Fruit fly (Drosophila melanogaster) whole organism, embryonic: ENCODE data around the gene CG46387.

Source experiments
- Asciz ChIP-seq: fragments of 200-800 bp; sonication (Bioruptor generic); optimal IDR thresholded peaks from 2 replicates; lab custom pipeline; 2017; ENCODE audit warnings: missing biosample characterization, mild to moderate bottlenecking, missing genetic modification characterization, missing genetic modification reagents
- CG1233 ChIP-seq: fragments of 200-800 bp; sonication (Bioruptor generic); optimal IDR thresholded peaks from 4 replicates; lab custom pipeline; 2018; ENCODE audit warnings: missing biosample characterization, mild to moderate bottlenecking, missing genetic modification characterization
- CG13424 ChIP-seq: fragments of 200-800 bp; sonication (Bioruptor generic); optimal IDR thresholded peaks from 2 replicates; lab custom pipeline; 2019; ENCODE audit warnings: missing biosample characterization, mild to moderate bottlenecking, missing genetic modification characterization, moderate library complexity
- CG13775 ChIP-seq: fragments of 200-800 bp; sonication (Bioruptor generic); optimal IDR thresholded peaks from 3 replicates; lab custom pipeline; 2017; ENCODE audit warnings: missing biosample characterization, mild to moderate bottlenecking, missing genetic modification characterization
- CG1529 ChIP-seq: fragments of 200-800 bp; sonication (Bioruptor generic); optimal IDR thresholded peaks from 3 replicates; lab custom pipeline; 2018; ENCODE audit warnings: missing biosample characterization, missing genetic modification characterization
- CG17612 ChIP-seq: fragments of 200-800 bp; sonication (Bioruptor generic); IDR thresholded peaks from 2 replicates; pipeline ENCODE4 v1.3.6; 2022; ENCODE audit warnings: missing biosample characterization, missing genetic modification characterization
- CG18011 ChIP-seq: fragments of 200-800 bp; sonication (Bioruptor generic); optimal IDR thresholded peaks from 2 replicates; lab custom pipeline; 2017; ENCODE audit warnings: missing biosample characterization, missing genetic modification characterization, mild to moderate bottlenecking, moderate library complexity, missing genotype
- CG18262 ChIP-seq: fragments of 200-800 bp; optimal IDR thresholded peaks from 3 replicates; lab custom pipeline; 2019; ENCODE audit warnings: missing biosample characterization, mild to moderate bottlenecking, missing genetic modification characterization, moderate library complexity
- CG30403 ChIP-seq: fragments of 200-800 bp; sonication (Bioruptor generic); optimal IDR thresholded peaks from 3 replicates; lab custom pipeline; 2016; ENCODE audit warnings: missing biosample characterization, missing genetic modification characterization
- CG31224 ChIP-seq: fragments of 200-800 bp; sonication (Bioruptor generic); IDR thresholded peaks from 2 replicates; pipeline ENCODE4 v1.3.6; 2022; ENCODE audit warnings: missing biosample characterization, missing genetic modification characterization
- CG31388 ChIP-seq: fragments of 200-800 bp; sonication (Bioruptor generic); optimal IDR thresholded peaks from 2 replicates; lab custom pipeline; 2016; ENCODE audit warnings: missing biosample characterization, missing genetic modification characterization
- CG31441 ChIP-seq: fragments of 200-800 bp; sonication (Bioruptor generic); IDR thresholded peaks from 2 replicates; pipeline ENCODE4 v1.3.6; 2022; ENCODE audit warnings: missing biosample characterization, missing genetic modification characterization
- CG4282 ChIP-seq: fragments of 200-800 bp; sonication (Bioruptor generic); optimal IDR thresholded peaks from 2 replicates; lab custom pipeline; 2016; ENCODE audit warnings: missing biosample characterization, missing genetic modification characterization
- CG4328 ChIP-seq: fragments of 200-800 bp; sonication (Bioruptor generic); optimal IDR thresholded peaks from 3 replicates; lab custom pipeline; 2017; ENCODE audit warnings: missing biosample characterization, missing genetic modification reagents, missing genetic modification characterization
- CG6654 ChIP-seq: fragments of 200-800 bp; sonication (Bioruptor generic); optimal IDR thresholded peaks from 2 replicates; lab custom pipeline; 2017; ENCODE audit warnings: missing biosample characterization, mild to moderate bottlenecking, missing genetic modification characterization
- CG7987 ChIP-seq: fragments of 200-800 bp; sonication (Bioruptor generic); optimal IDR thresholded peaks from 2 replicates; lab custom pipeline; 2018; ENCODE audit warnings: missing biosample characterization, mild to moderate bottlenecking, missing genetic modification characterization, moderate library complexity
- CG9609 ChIP-seq: fragments of 200-800 bp; sonication (Bioruptor generic); optimal IDR thresholded peaks from 3 replicates; lab custom pipeline; 2016; ENCODE audit warnings: missing biosample characterization, missing genetic modification characterization
- CG9876 ChIP-seq: fragments of 200-800 bp; sonication (Bioruptor generic); optimal IDR thresholded peaks from 2 replicates; lab custom pipeline; 2016; ENCODE audit warnings: missing biosample characterization, missing genetic modification characterization
- CHES-1-like ChIP-seq: fragments of 200-800 bp; sonication (Bioruptor generic); optimal IDR thresholded peaks from 2 replicates; lab custom pipeline; 2016; ENCODE audit warnings: missing biosample characterization, missing genetic modification characterization
- Deaf1 ChIP-seq: fragments of 200-800 bp; optimal IDR thresholded peaks from 3 replicates; lab custom pipeline; 2019; ENCODE audit warnings: missing biosample characterization, mild to moderate bottlenecking, missing genetic modification characterization, moderate library complexity
- Dek ChIP-seq: fragments of 200-800 bp; sonication (Bioruptor generic); optimal IDR thresholded peaks from 3 replicates; lab custom pipeline; 2019; ENCODE audit warnings: missing biosample characterization, mild to moderate bottlenecking, missing genetic modification characterization, moderate library complexity
- Drgx ChIP-seq: fragments of 200-800 bp; sonication (Bioruptor generic); IDR thresholded peaks from 2 replicates; pipeline ENCODE4 v1.3.6; 2022; ENCODE audit warnings: missing biosample characterization, missing genetic modification characterization
- HHEX ChIP-seq: fragments of 200-800 bp; sonication (Bioruptor generic); optimal IDR thresholded peaks from 3 replicates; lab custom pipeline; 2017; ENCODE audit warnings: missing biosample characterization, mild to moderate bottlenecking, missing genetic modification characterization, missing genetic modification reagents
- HmgZ ChIP-seq: fragments of 200-800 bp; sonication (Bioruptor generic); optimal IDR thresholded peaks from 2 replicates; lab custom pipeline; 2018; ENCODE audit warnings: missing biosample characterization, mild to moderate bottlenecking, missing genetic modification characterization
- Mad ChIP-seq: fragments of 200-800 bp; sonication (Bioruptor generic); optimal IDR thresholded peaks from 2 replicates; lab custom pipeline; 2016; ENCODE audit warnings: missing biosample characterization, missing genetic modification characterization
- Med ChIP-seq: fragments of 200-800 bp; sonication (Bioruptor generic); peaks from one replicate; lab custom pipeline; 2016; ENCODE audit warnings: missing biosample characterization, missing genetic modification characterization, mild to moderate bottlenecking, inconsistent platforms, moderate library complexity
- NC2α ChIP-seq: fragments of 200-800 bp; sonication (Bioruptor generic); optimal IDR thresholded peaks from 2 replicates; lab custom pipeline; 2016; ENCODE audit warnings: missing biosample characterization, missing genetic modification characterization
- Optix ChIP-seq: fragments of 200-800 bp; sonication (Bioruptor generic); IDR thresholded peaks from 3 replicates; pipeline ENCODE4 v1.3.6; 2022; ENCODE audit warnings: missing biosample characterization, missing genetic modification characterization
- Scr ChIP-seq: fragments of 200-800 bp; sonication (Bioruptor generic); IDR thresholded peaks from 2 replicates; pipeline ENCODE4 v1.3.6; 2022; ENCODE audit warnings: missing biosample characterization, missing genetic modification characterization; ENCODE audit not compliant: partially characterized antibody
- abd-A ChIP-seq: fragments of 200-800 bp; sonication (Bioruptor generic); optimal IDR thresholded peaks from 3 replicates; lab custom pipeline; 2019; ENCODE audit warnings: missing biosample characterization, mild to moderate bottlenecking, missing genetic modification characterization, moderate library complexity
- ap ChIP-seq: fragments of 200-800 bp; sonication (Bioruptor generic); IDR thresholded peaks from 2 replicates; pipeline ENCODE4 v1.3.6; 2022; ENCODE audit warnings: missing biosample characterization, missing genetic modification characterization
- caup ChIP-seq: fragments of 200-800 bp; sonication (Bioruptor generic); optimal IDR thresholded peaks from 3 replicates; lab custom pipeline; 2017; ENCODE audit warnings: missing biosample characterization, mild to moderate bottlenecking, missing genetic modification characterization, moderate library complexity; ENCODE audit not compliant: severe bottlenecking
- chn ChIP-seq: fragments of 200-800 bp; sonication (Bioruptor generic); optimal IDR thresholded peaks from 2 replicates; lab custom pipeline; 2016; ENCODE audit warnings: missing biosample characterization, missing genetic modification characterization
- dm ChIP-seq: fragments of 200-800 bp; sonication (Bioruptor generic); optimal IDR thresholded peaks from 3 replicates; lab custom pipeline; 2016; ENCODE audit warnings: missing biosample characterization, missing genetic modification characterization
- emc ChIP-seq: fragments of 200-800 bp; sonication (Bioruptor generic); optimal IDR thresholded peaks from 2 replicates; lab custom pipeline; 2016; ENCODE audit warnings: missing biosample characterization, missing genetic modification characterization
- gfzf ChIP-seq: fragments of 200-800 bp; sonication (Bioruptor generic); optimal IDR thresholded peaks from 2 replicates; lab custom pipeline; 2016; ENCODE audit warnings: missing biosample characterization, mild to moderate bottlenecking, missing genetic modification characterization, moderate library complexity
- gt ChIP-seq: fragments of 200-800 bp; sonication (Bioruptor generic); IDR thresholded peaks from 2 replicates; pipeline ENCODE4 v1.3.6; 2022; ENCODE audit warnings: missing biosample characterization, missing genetic modification characterization
- ham ChIP-seq: fragments of 200-800 bp; sonication (Bioruptor generic); IDR thresholded peaks from 2 replicates; pipeline ENCODE4 v1.3.6; 2022; ENCODE audit warnings: missing biosample characterization, missing genetic modification characterization
- ind ChIP-seq: fragments of 200-800 bp; sonication (Bioruptor generic); optimal IDR thresholded peaks from 3 replicates; lab custom pipeline; 2016; ENCODE audit warnings: missing biosample characterization, missing genetic modification characterization
- knrl ChIP-seq: fragments of 200-800 bp; sonication (Bioruptor generic); IDR thresholded peaks from 3 replicates; pipeline ENCODE4 v1.3.6; 2022; ENCODE audit warnings: missing biosample characterization, missing genetic modification characterization; ENCODE audit not compliant: partially characterized antibody
- lov ChIP-seq, 2 experiments: fragments of 200-800 bp in 1 of 2; fragments of >200 bp in 1 of 2; sonication (Bioruptor generic) in 1 of 2; IDR thresholded peaks in 1 of 2; optimal IDR thresholded peaks in 1 of 2; 2 replicates in 1 of 2; 3 replicates in 1 of 2; pipeline versions ENCODE4 v1.3.6 to Lab custom; 2017 to 2022; ENCODE audit warnings: missing biosample characterization in 1 of 2, missing genetic modification characterization in 1 of 2
- mirr ChIP-seq: fragments of 200-800 bp; sonication (Bioruptor generic); optimal IDR thresholded peaks from 3 replicates; lab custom pipeline; 2018; ENCODE audit warnings: missing biosample characterization, mild to moderate bottlenecking, missing genetic modification characterization
- mld ChIP-seq: fragments of 200-800 bp; sonication (Bioruptor generic); IDR thresholded peaks from 3 replicates; pipeline ENCODE4 v1.3.6; 2022; ENCODE audit warnings: missing biosample characterization, missing genetic modification characterization; ENCODE audit not compliant: partially characterized antibody
- pho ChIP-seq: fragments of 200-800 bp; sonication (Bioruptor generic); optimal IDR thresholded peaks from 2 replicates; lab custom pipeline; 2016; ENCODE audit warnings: missing biosample characterization, missing genetic modification characterization
- prd ChIP-seq, 3 experiments: fragments of >200 bp in 2 of 3; fragments of 200-800 bp in 1 of 3; sonication (Bioruptor generic) in 1 of 3; optimal IDR thresholded peaks in 2 of 3; IDR thresholded peaks in 1 of 3; 2 replicates in 2 of 3; 3 replicates in 1 of 3; pipeline versions ENCODE4 v1.3.6 to Lab custom; 2017 to 2022; ENCODE audit warnings: missing biosample characterization in 1 of 3, missing genetic modification characterization in 1 of 3
- pum ChIP-seq: fragments of 200-800 bp; sonication (Bioruptor generic); optimal IDR thresholded peaks from 2 replicates; lab custom pipeline; 2016; ENCODE audit warnings: missing biosample characterization, missing genetic modification characterization
- ro ChIP-seq: fragments of 200-800 bp; sonication (Bioruptor generic); IDR thresholded peaks from 2 replicates; pipeline ENCODE4 v1.3.6; 2022; ENCODE audit warnings: missing biosample characterization, missing genetic modification characterization
- trh ChIP-seq: fragments of 200-800 bp; sonication (Bioruptor generic); optimal IDR thresholded peaks from 2 replicates; lab custom pipeline; 2016; ENCODE audit warnings: missing biosample characterization, missing genetic modification characterization
- wor ChIP-seq: fragments of 200-800 bp; sonication (Bioruptor generic); IDR thresholded peaks from 2 replicates; pipeline ENCODE4 v1.3.6; 2022; ENCODE audit warnings: missing biosample characterization, missing genetic modification characterization

CG46387 gene

DNA sequence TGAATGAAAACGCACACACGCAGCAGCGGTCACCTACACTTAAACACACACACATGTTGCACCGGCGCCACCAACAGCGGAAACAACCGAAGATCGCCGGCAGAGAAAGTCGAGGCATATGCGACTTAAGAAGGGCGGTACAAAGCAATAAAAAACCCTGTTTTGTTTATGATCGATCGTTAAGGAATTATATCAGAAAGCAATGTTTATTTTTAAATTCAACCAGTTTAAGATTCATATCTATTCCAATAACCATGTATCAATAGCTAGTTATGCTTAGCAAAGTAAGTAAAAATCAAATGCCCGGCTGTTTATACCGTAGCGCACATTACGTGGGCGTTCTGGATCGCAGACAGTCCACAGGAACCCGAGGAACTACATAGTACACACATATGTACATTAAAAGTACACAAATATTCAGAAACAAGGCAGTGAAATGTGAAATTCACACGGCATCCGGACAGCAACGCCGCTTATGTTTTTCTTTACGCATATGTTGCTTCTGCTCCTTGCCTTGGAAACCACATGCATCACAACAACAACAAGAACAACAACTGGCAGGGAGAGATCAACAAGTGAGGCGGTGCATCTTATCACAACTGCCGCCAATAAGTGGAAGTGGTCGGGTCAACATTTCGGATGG, 42.5 kb upstream of the CG46387 start (continued):
- TF ChIP-seq CG9876 (GFP tag; lab: Kevin White, UChicago): peak; percentile 86
- TF ChIP-seq Scr: no peak
- peak; percentile 98 for TF ChIP-seq CG1529 (GFP tag; lab: Kevin White, UChicago)
- no peak for TF ChIP-seq mld (GFP tag; lab: Robert Waterston, UW)
- TF ChIP-seq caup (GFP tag; lab: Kevin White, UChicago): peak; percentile 92
- TF ChIP-seq CG17612 (GFP tag; lab: Robert Waterston, UW): peak; percentile 92
- peak; percentile 96 for TF ChIP-seq ap
- peak; percentile 97 for TF ChIP-seq HHEX (GFP tag; lab: Kevin White, UChicago)
- peak; percentile 99 for TF ChIP-seq CG18262 (tag; lab: Kevin White, UChicago)
- TF ChIP-seq CG18011: peak; percentile 65
- peak; percentile 98 for TF ChIP-seq Asciz
- peak; percentile 69 for TF ChIP-seq CG31441 (GFP tag; lab: Robert Waterston, UW)
- peak; percentile 71 for TF ChIP-seq mirr
- peak; percentile 89 for TF ChIP-seq CG31224
- TF ChIP-seq dm (GFP tag; lab: Kevin White, UChicago): peak; percentile 93
- peak; percentile 97 for TF ChIP-seq wor (GFP tag; lab: Robert Waterston, UW)
- TF ChIP-seq Optix (GFP tag; lab: Robert Waterston, UW): peak; percentile 98
- TF ChIP-seq HmgZ (tag; lab: Kevin White, UChicago): peak; percentile 89
- peak; percentile 97 for TF ChIP-seq gt (GFP tag; lab: Robert Waterston, UW)
- TF ChIP-seq CHES-1-like (GFP tag; lab: Kevin White, UChicago): peak; percentile 97
- peak; percentile 99 for TF ChIP-seq pum
- TF ChIP-seq abd-A: peak; percentile 58
- peak; percentile 88 for TF ChIP-seq ro (GFP tag; lab: Robert Waterston, UW)
- peak; percentile 83 for TF ChIP-seq emc (GFP tag; lab: Kevin White, UChicago)
- TF ChIP-seq pho (GFP tag; lab: Kevin White, UChicago): peak; percentile 92
- no peak for TF ChIP-seq gfzf (GFP tag; lab: Kevin White, UChicago)
- TF ChIP-seq CG6654 (GFP tag; lab: Kevin White, UChicago): peak; percentile 92
- TF ChIP-seq ham (GFP tag; lab: Robert Waterston, UW): peak; percentile 76
- peak; percentile 94 for TF ChIP-seq CG4328 (GFP tag; lab: Kevin White, UChicago)
- no peak for TF ChIP-seq prd (optimal IDR thresholded peaks at IDR 0.05; lab: Kevin White, UChicago)
- peak; percentile 99 for TF ChIP-seq prd (GFP tag; IDR thresholded peaks at IDR 0.05; lab: Robert Waterston, UW)
- peak; percentile 95 for TF ChIP-seq CG13775 (GFP tag; lab: Kevin White, UChicago)
- peak; percentile 91 for TF ChIP-seq trh (GFP tag; lab: Kevin White, UChicago)
- peak; percentile 95 for TF ChIP-seq NC2α
- peak; percentile 95 for TF ChIP-seq CG13424
- peak; percentile 97 for TF ChIP-seq Drgx (GFP tag; lab: Robert Waterston, UW)
- TF ChIP-seq chn (GFP tag; lab: Kevin White, UChicago): peak; percentile 98
- TF ChIP-seq CG1233 (GFP tag; lab: Kevin White, UChicago): peak; percentile 94
- TF ChIP-seq CG31388: peak; percentile 94
- TF ChIP-seq Med (GFP tag; lab: Kevin White, UChicago): peak; percentile 99
- peak; percentile 92 for TF ChIP-seq Dek (tag; lab: Kevin White, UChicago)
- peak; percentile 97 for TF ChIP-seq Mad (GFP tag; lab: Kevin White, UChicago)
- TF ChIP-seq lov (optimal IDR thresholded peaks at IDR 0.05; lab: Kevin White, UChicago): no peak
- peak; percentile 98 for TF ChIP-seq lov (GFP tag; IDR thresholded peaks at IDR 0.05; lab: Robert Waterston, UW)
- peak; percentile 83 for TF ChIP-seq Deaf1 (tag; lab: Kevin White, UChicago)
- no peak for TF ChIP-seq knrl (GFP tag; lab: Robert Waterston, UW)
- peak; percentile 98 for TF ChIP-seq ind (GFP tag; lab: Kevin White, UChicago)
- TF ChIP-seq CG9609 (GFP tag; lab: Kevin White, UChicago): peak; percentile 97
- peak; percentile 90 for TF ChIP-seq CG7987 (GFP tag; lab: Kevin White, UChicago)
- peak; percentile 97 for TF ChIP-seq CG30403 (GFP tag; lab: Kevin White, UChicago)
- TF ChIP-seq CG4282: peak; percentile 81
